Worm (Caenorhabditis elegans) whole organism, young adult: ENCODE measurements around the gene F37C12.18.

Source experiments
- C06A6.2 ChIP-seq: fragments of 200-800 bp; sonication (Bioruptor generic); conservative IDR thresholded peaks from 2 replicates; pipeline ENCODE4 v1.3.6; 2022; ENCODE audit warnings: missing genetic modification characterization, missing compliant biosample characterization
- D2030.7 ChIP-seq: fragments of 200-800 bp; sonication (Bioruptor generic); IDR thresholded peaks from 2 replicates; pipeline ENCODE4 v1.3.6; 2022; ENCODE audit warnings: missing genetic modification reagents, missing genetic modification characterization, missing compliant biosample characterization
- F22D6.2 ChIP-seq: sonication (generic microtip); optimal IDR thresholded peaks from 2 replicates; lab custom pipeline; 2016; ENCODE audit warnings: mild to moderate bottlenecking, missing genetic modification characterization, missing compliant biosample characterization
- F23B12.7 ChIP-seq: sonication (generic microtip); optimal IDR thresholded peaks from 2 replicates; lab custom pipeline; 2017; ENCODE audit warnings: missing genetic modification characterization, mild to moderate bottlenecking, missing compliant biosample characterization, antibody characterized with exemption, moderate library complexity; ENCODE audit not compliant: insufficient read depth
- F33H1.4 ChIP-seq: fragments of 200-800 bp; sonication (Bioruptor generic); IDR thresholded peaks from 2 replicates; pipeline ENCODE4 v1.3.6; 2022; ENCODE audit warnings: missing genetic modification reagents, missing genetic modification characterization, missing compliant biosample characterization
- F55B11.4 ChIP-seq: sonication (generic microtip); optimal IDR thresholded peaks from 2 replicates; lab custom pipeline; 2016; ENCODE audit warnings: missing compliant biosample characterization, missing genetic modification characterization, borderline replicate concordance; ENCODE audit not compliant: insufficient read depth
- K12H6.12 ChIP-seq: fragments of 200-800 bp; sonication (Bioruptor generic); optimal IDR thresholded peaks from 2 replicates; lab custom pipeline; 2018; ENCODE audit warnings: mild to moderate bottlenecking, missing genetic modification characterization, missing compliant biosample characterization
- ZK185.1 ChIP-seq: sonication (generic microtip); optimal IDR thresholded peaks from 2 replicates; lab custom pipeline; 2016; ENCODE audit warnings: mild to moderate bottlenecking, missing genetic modification characterization, missing compliant biosample characterization; ENCODE audit not compliant: poor library complexity, severe bottlenecking
- attf-3 ChIP-seq: fragments of 200-800 bp; sonication (Bioruptor generic); conservative IDR thresholded peaks from 2 replicates; pipeline ENCODE4 v1.3.6; 2022; ENCODE audit warnings: missing genetic modification reagents, missing genetic modification characterization, missing compliant biosample characterization
- attf-6 ChIP-seq: fragments of 200-800 bp; sonication (Bioruptor generic); IDR thresholded peaks from 2 replicates; pipeline ENCODE4 v1.3.6; 2022; ENCODE audit warnings: missing genetic modification reagents, missing genetic modification characterization, missing compliant biosample characterization
- cebp-1 ChIP-seq, 2 experiments: fragments of 200-800 bp in 1 of 2; sonication (Bioruptor generic) in 1 of 2; sonication (generic microtip) in 1 of 2; IDR thresholded peaks in 1 of 2; optimal IDR thresholded peaks in 1 of 2; 2 replicates each; pipeline versions ENCODE4 v1.3.6 to Lab custom; 2017 to 2022; ENCODE audit warnings: missing compliant biosample characterization in 2 of 2, missing genetic modification characterization in 2 of 2, mild to moderate bottlenecking in 1 of 2, missing genetic modification reagents in 1 of 2, moderate library complexity in 1 of 2
- ceh-91 ChIP-seq: fragments of 200-800 bp; sonication (Bioruptor generic); IDR thresholded peaks from 2 replicates; pipeline ENCODE4 v1.3.6; 2022; ENCODE audit warnings: missing genetic modification reagents, missing genetic modification characterization, missing compliant biosample characterization
- dox-1 ChIP-seq: fragments of 200-800 bp; sonication (Bioruptor generic); IDR thresholded peaks from 2 replicates; pipeline ENCODE4 v1.3.6; 2022; ENCODE audit warnings: missing genetic modification reagents, missing genetic modification characterization, missing compliant biosample characterization
- efl-1 ChIP-seq: fragments of 150-350 bp; optimal IDR thresholded peaks from 2 replicates; lab custom pipeline; 2014; ENCODE audit warnings: missing biosample characterization, missing genetic modification reagents, missing genetic modification characterization
- egrh-3 ChIP-seq: fragments of 200-800 bp; sonication (Bioruptor generic); IDR thresholded peaks from 2 replicates; pipeline ENCODE4 v1.3.6; 2022; ENCODE audit warnings: missing genetic modification reagents, missing genetic modification characterization, missing compliant biosample characterization
- him-1 ChIP-seq: sonication (generic microtip); optimal IDR thresholded peaks from 2 replicates; lab custom pipeline; 2016; ENCODE audit warnings: missing genotype, missing genetic modification reagents, missing genetic modification characterization, missing compliant biosample characterization
- hlh-26 ChIP-seq: fragments of 200-800 bp; sonication (Bioruptor generic); conservative IDR thresholded peaks from 2 replicates; pipeline ENCODE4 v1.3.6; 2022; ENCODE audit warnings: missing genetic modification reagents, missing genetic modification characterization, missing compliant biosample characterization
- hmg-1.2 ChIP-seq: fragments of 200-800 bp; sonication (Bioruptor generic); IDR thresholded peaks from 2 replicates; pipeline ENCODE4 v1.3.6; 2022; ENCODE audit warnings: missing genetic modification reagents, missing genetic modification characterization, missing compliant biosample characterization
- hsf-1 ChIP-seq: fragments of 200-800 bp; sonication (Bioruptor generic); IDR thresholded peaks from 2 replicates; pipeline ENCODE4 v1.3.6; 2022; ENCODE audit warnings: missing genetic modification reagents, missing genetic modification characterization, missing compliant biosample characterization
- let-526 ChIP-seq: fragments of 200-800 bp; sonication (Bioruptor generic); IDR thresholded peaks from 2 replicates; pipeline ENCODE4 v1.3.6; 2022; ENCODE audit warnings: missing genetic modification reagents, missing genetic modification characterization, missing compliant biosample characterization
- lin-35 ChIP-seq, 3 experiments: fragments of 150-350 bp in 2 of 3; sonication (generic microtip) in 1 of 3; optimal IDR thresholded peaks; 2 replicates each; lab custom pipeline; 2014 to 2018; ENCODE audit warnings: missing biosample characterization in 3 of 3, missing genetic modification characterization in 3 of 3, missing genetic modification reagents in 3 of 3
- lin-54 ChIP-seq: fragments of 200-800 bp; sonication (Bioruptor generic); optimal IDR thresholded peaks from 2 replicates; lab custom pipeline; 2018; ENCODE audit warnings: mild to moderate bottlenecking, missing genetic modification characterization, missing compliant biosample characterization
- lsl-1 ChIP-seq: fragments of 200-800 bp; sonication (Bioruptor generic); optimal IDR thresholded peaks from 2 replicates; lab custom pipeline; 2018; ENCODE audit warnings: mild to moderate bottlenecking, missing genetic modification characterization, moderate library complexity, missing compliant biosample characterization
- madf-3 ChIP-seq: fragments of 200-800 bp; sonication (Bioruptor generic); IDR thresholded peaks from 2 replicates; pipeline ENCODE4 v1.3.6; 2022; ENCODE audit warnings: missing genetic modification reagents, missing genetic modification characterization, missing compliant biosample characterization
- madf-6 ChIP-seq: fragments of 200-800 bp; sonication (Bioruptor generic); IDR thresholded peaks from 2 replicates; pipeline ENCODE4 v1.3.6; 2022; ENCODE audit warnings: missing genetic modification reagents, missing genetic modification characterization, missing compliant biosample characterization
- mcd-1 ChIP-seq: fragments of 200-800 bp; sonication (Bioruptor generic); IDR thresholded peaks from 2 replicates; pipeline ENCODE4 v1.3.6; 2022; ENCODE audit warnings: missing genetic modification reagents, missing genetic modification characterization, missing compliant biosample characterization
- mel-28 ChIP-seq: sonication (generic microtip); optimal IDR thresholded peaks from 2 replicates; lab custom pipeline; 2016; ENCODE audit warnings: borderline replicate concordance, mild to moderate bottlenecking, missing genetic modification characterization, missing compliant biosample characterization
- mes-4 ChIP-seq: sonication (generic microtip); optimal IDR thresholded peaks from 2 replicates; lab custom pipeline; 2016; ENCODE audit warnings: missing genotype, missing genetic modification characterization, missing compliant biosample characterization
- pha-4 ChIP-seq: fragments of 150-350 bp; sonication (generic microtip); optimal IDR thresholded peaks from 2 replicates; lab custom pipeline; 2014; ENCODE audit warnings: missing biosample characterization, missing genetic modification reagents, missing genetic modification characterization
- rcor-1 ChIP-seq: fragments of 200-800 bp; sonication (Bioruptor generic); IDR thresholded peaks from 2 replicates; pipeline ENCODE4 v1.3.6; 2022; ENCODE audit warnings: missing genetic modification reagents, missing genetic modification characterization, missing compliant biosample characterization
- rpc-1 ChIP-seq, 2 experiments: fragments of 150-350 bp in 1 of 2; sonication (generic microtip) in 1 of 2; optimal IDR thresholded peaks; 2 replicates each; lab custom pipeline; 2014 to 2018; ENCODE audit warnings: missing biosample characterization in 1 of 2, missing genetic modification characterization in 1 of 2, missing genetic modification reagents in 1 of 2, missing genotype in 1 of 2
- sea-2 ChIP-seq: fragments of 200-800 bp; sonication (Bioruptor generic); IDR thresholded peaks from 2 replicates; pipeline ENCODE4 v1.3.6; 2022; ENCODE audit warnings: missing genetic modification characterization, missing compliant biosample characterization
- snpc-3.4 ChIP-seq: sonication (generic microtip); optimal IDR thresholded peaks from 2 replicates; lab custom pipeline; 2017; ENCODE audit warnings: missing genetic modification characterization, mild to moderate bottlenecking, missing compliant biosample characterization, antibody characterized with exemption, moderate library complexity, missing genotype, missing genetic modification reagents
- snpc-4 ChIP-seq, 5 experiments: fragments of 150-350 bp in 1 of 5; sonication (generic microtip) in 4 of 5; optimal IDR thresholded peaks; 2 replicates each; lab custom pipeline; 2014 to 2018; ENCODE audit warnings: missing genetic modification characterization in 5 of 5, missing biosample characterization in 3 of 5, antibody characterized with exemption in 2 of 5, mild to moderate bottlenecking in 2 of 5, missing compliant biosample characterization in 2 of 5, missing genotype in 2 of 5, moderate library complexity in 2 of 5, missing genetic modification reagents in 1 of 5
- tbp1 ChIP-seq: fragments of 200-800 bp; sonication (Bioruptor generic); optimal IDR thresholded peaks from 2 replicates; lab custom pipeline; 2018; ENCODE audit warnings: mild to moderate bottlenecking, missing genetic modification characterization, missing compliant biosample characterization
- ztf-18 ChIP-seq: sonication (generic microtip); optimal IDR thresholded peaks from 2 replicates; lab custom pipeline; 2016; ENCODE audit warnings: missing genotype, mild to moderate bottlenecking, missing genetic modification characterization, missing compliant biosample characterization
- ztf-26 ChIP-seq: sonication (generic microtip); optimal IDR thresholded peaks from 2 replicates; lab custom pipeline; 2017; ENCODE audit warnings: missing genetic modification characterization, missing compliant biosample characterization

The F37C12.18 gene

ce11 chrIII:7239416-7239815 is 44.2 kb upstream of the F37C12.18 start:
- TF ChIP-seq mel-28 (tag; lab: Kevin White, UChicago) (no peak), ztf-26 (tag; lab: Kevin White, UChicago) (no peak), hlh-26 (GFP tag; lab: Robert Waterston, UW) (no peak), attf-6 (no peak), sea-2 (no peak), him-1 (no peak), snpc-4 (GFP tag; optimal IDR thresholded peaks at IDR 0.05; lab: Kevin White, UChicago) (no peak), snpc-4 (tag; optimal IDR thresholded peaks at IDR 0.05; lab: Kevin White, UChicago) (no peak)

- no peak for TF ChIP-seq cebp-1 (GFP tag; IDR thresholded peaks at IDR 0.05; lab: Robert Waterston, UW)
- TF ChIP-seq cebp-1 (tag; optimal IDR thresholded peaks at IDR 0.05; lab: Kevin White, UChicago), result peak; percentile 89
- no peak for TF ChIP-seq mes-4
- TF ChIP-seq attf-3 (GFP tag; lab: Robert Waterston, UW), result no peak
Observed at ce11 chrIII:7238727-7239126, 43.5 kb upstream of the F37C12.18 start, which contains the start of gene pars-1. Gene pars-1, plus strand, starts transcription at chrIII:7239027.

DNA sequence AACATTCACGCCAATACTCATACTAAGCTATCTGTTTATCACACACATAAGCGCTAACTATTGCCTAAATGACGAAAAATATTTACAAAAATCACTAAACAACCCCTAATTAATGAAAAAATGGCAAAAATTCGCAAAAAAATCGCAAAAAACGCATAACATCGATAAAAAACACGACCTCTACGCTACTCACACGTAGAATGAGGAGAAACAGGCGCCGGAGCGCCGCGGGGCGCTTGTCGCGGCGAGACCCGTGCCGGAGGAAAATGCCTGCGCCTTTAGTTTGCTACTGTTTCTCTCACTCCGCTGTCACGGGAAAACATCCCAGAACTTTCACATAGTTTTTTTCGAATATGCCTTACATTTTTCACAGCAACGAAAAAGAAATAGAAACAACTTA is 42.7 kb upstream of the F37C12.18 start:
- TF ChIP-seq egrh-3 (GFP tag; lab: Robert Waterston, UW) (0 out of 2 replicates have a peak, but pooled peaks have one; percentile 8), D2030.7 (GFP tag; lab: Robert Waterston, UW) (peak; percentile 43; the same call in 1 of the 2 replicates), dox-1 (GFP tag; lab: Robert Waterston, UW) (peak; percentile 61; the same call in 1 of the 2 replicates), hmg-1.2 (GFP tag; lab: Robert Waterston, UW) (0 out of 2 replicates have a peak, but pooled peaks have one; percentile 12), ceh-91 (GFP tag; lab: Robert Waterston, UW) (peak; percentile 63; the same call in 1 of the 2 replicates), F33H1.4 (GFP tag; lab: Robert Waterston, UW) (peak; percentile 82), madf-6 (GFP tag; lab: Robert Waterston, UW) (peak; percentile 57), lsl-1 (peak; percentile 56), efl-1 (peak; percentile 32)

DNA sequence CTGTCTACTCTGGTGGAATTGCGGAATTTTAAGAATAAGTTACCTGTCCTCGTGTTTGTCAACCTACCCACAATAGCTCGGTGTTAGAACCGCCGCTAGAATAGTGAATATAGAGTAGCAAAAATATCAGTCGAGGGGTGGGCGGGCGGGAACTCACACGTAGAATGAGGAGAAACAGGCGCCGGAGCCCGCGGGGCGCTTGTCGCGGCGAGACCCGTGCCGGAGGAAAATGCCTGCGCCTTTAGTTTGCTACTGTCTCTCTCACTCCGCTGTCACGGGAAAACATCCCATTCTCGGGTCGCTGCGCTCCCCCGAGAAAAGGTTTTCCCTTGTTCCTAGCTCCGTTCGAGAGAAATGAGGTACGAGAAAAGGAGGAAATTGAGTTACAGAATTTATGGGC is 40.4 kb upstream of the F37C12.18 start:
- TF ChIP-seq egrh-3 (GFP tag; lab: Robert Waterston, UW), result peak; percentile 69; the same call in 1 of the 2 replicates

DNA sequence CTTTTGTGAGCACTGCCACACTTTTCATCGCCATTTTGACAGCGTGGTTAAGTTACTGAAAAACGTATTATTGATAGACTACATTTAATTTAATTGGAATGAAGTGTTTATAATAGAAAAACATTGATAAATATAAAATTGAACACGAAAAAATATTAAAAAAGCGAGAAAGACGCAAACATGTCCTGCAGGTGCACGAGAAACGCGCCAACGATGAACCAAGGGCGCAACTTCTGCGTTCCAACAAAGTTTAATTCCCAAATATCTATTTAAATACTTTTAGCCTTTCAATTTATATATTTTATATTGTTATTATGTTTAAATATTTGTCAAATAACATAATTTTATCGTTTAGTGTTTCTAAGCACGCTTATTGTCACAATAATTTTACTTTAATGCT is 38.9 kb upstream of the F37C12.18 start, which contains the start of gene ndus-8:
Gene ndus-8 (minus strand): TSS at position 55 of the 400 bp plus-strand sequence.
- TF ChIP-seq cebp-1 (GFP tag; IDR thresholded peaks at IDR 0.05; lab: Robert Waterston, UW) (no peak), cebp-1 (tag; optimal IDR thresholded peaks at IDR 0.05; lab: Kevin White, UChicago) (peak; percentile 45), lsl-1 (peak; percentile 20), ZK185.1 (tag; lab: Kevin White, UChicago) (peak; percentile 5), snpc-4 (GFP tag; optimal IDR thresholded peaks at IDR 0.05; lab: Kevin White, UChicago) (no peak), snpc-4 (tag; optimal IDR thresholded peaks at IDR 0.05; lab: Kevin White, UChicago) (peak in 3 of 4 experiments; percentile 23 to 81 (median 42)), mcd-1 (GFP tag; lab: Robert Waterston, UW) (peak; percentile 63), hmg-1.2 (GFP tag; lab: Robert Waterston, UW) (peak; percentile 37; the same call in 1 of the 2 replicates), let-526 (GFP tag; lab: Robert Waterston, UW) (no peak), lin-35 (GFP tag; optimal IDR thresholded peaks at IDR 0.05; lab: Kevin White, UChicago) (peak in 1 of 3 experiments; percentile 66), madf-3 (no peak), ztf-18 (tag; lab: Kevin White, UChicago) (peak; percentile 93), pha-4 (tag; lab: Kevin White, UChicago) (peak; percentile 45), F33H1.4 (GFP tag; lab: Robert Waterston, UW) (peak; percentile 52), C06A6.2 (GFP tag; lab: Robert Waterston, UW) (no peak), F22D6.2 (no peak), F23B12.7 (tag; lab: Kevin White, UChicago) (peak; percentile 12), rpc-1 (optimal IDR thresholded peaks at IDR 0.05; lab: Kevin White, UChicago) (no peak), rpc-1 (tag; optimal IDR thresholded peaks at IDR 0.05; lab: Kevin White, UChicago) (no peak), tbp1 (peak; percentile 21), snpc-3.4 (tag; lab: Kevin White, UChicago) (peak; percentile 50), lin-54 (GFP tag; lab: Kevin White, UChicago) (peak; percentile 59), K12H6.12 (tag; lab: Kevin White, UChicago) (no peak), rcor-1 (GFP tag; lab: Robert Waterston, UW) (0 out of 2 replicates have a peak, but pooled peaks have one; percentile 9), hsf-1 (no peak), F55B11.4 (tag; lab: Kevin White, UChicago) (no peak), attf-3 (GFP tag; lab: Robert Waterston, UW) (0 out of 2 replicates have a peak, but pooled peaks have one; percentile 37), madf-6 (GFP tag; lab: Robert Waterston, UW) (peak; percentile 54; the same call in 1 of the 2 replicates)
